Worm (Caenorhabditis elegans) whole organism, mixed stage, embryonic: ENCODE data around the gene Y41D4B.17.

ENCODE experiments used
- nhr-76 ChIP-seq: sonication (generic microtip); optimal IDR thresholded peaks from 2 replicates; lab custom pipeline; 2017; ENCODE audit warnings: missing biosample characterization, missing genetic modification characterization
- ztf-11 ChIP-seq: fragments of 150-350 bp; optimal IDR thresholded peaks from 2 replicates; lab custom pipeline; 2014; ENCODE audit warnings: missing biosample characterization, missing genetic modification characterization

DNA sequence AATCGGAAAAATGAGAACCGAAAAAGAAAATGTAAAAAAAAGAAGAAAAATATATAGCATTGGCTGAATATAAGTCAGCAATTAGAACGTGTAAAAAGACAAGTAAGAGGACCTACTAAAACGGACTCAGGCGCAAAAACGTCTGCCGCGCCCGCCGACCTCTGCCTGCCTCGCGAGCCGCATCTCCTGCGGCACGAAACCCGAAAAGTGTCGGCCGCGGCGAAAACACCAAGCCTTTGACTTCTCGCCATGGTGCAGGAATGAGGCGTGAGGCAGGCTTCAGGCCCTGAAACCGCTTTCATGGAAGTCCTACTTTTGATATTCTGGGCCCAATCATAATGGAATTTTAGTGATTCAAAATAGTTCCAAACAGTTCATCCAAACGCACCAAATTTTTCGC, 5.8 kb downstream of the Y41D4B.17 start:
- no peak for TF ChIP-seq ztf-11 (tag; lab: Kevin White, UChicago)
- no peak for TF ChIP-seq nhr-76 (tag; lab: Kevin White, UChicago)
